Fruit fly (Drosophila melanogaster): Measurements from ENCODE around the gene Hs3st-B.

The Hs3st-B gene

dm6 chrX:19243379-19243834, 5.0 kb upstream of the Hs3st-B start, which contains the start of gene CG7889 (continued):
- TF ChIP-seq CG13424 (tag; optimal IDR thresholded peaks at IDR 0.05) (peak; percentile 54), sob (GFP tag; IDR thresholded peaks at IDR 0.05) (peak; percentile 34; the same call in 1 of the 2 replicates), CG2202 (tag; optimal IDR thresholded peaks at IDR 0.05) (no peak), Pdp1 (GFP tag; optimal IDR thresholded peaks at IDR 0.05) (peak in 1 of 2 experiments; percentile 41), fd96Cb (tag; optimal IDR thresholded peaks at IDR 0.05) (peak; percentile 11), klu (GFP tag; IDR thresholded peaks at IDR 0.05) (peak; percentile 6; the same call in 1 of the 2 replicates), scrt (GFP tag; optimal IDR thresholded peaks at IDR 0.05) (peak; percentile 43), CG8388 (GFP tag; optimal IDR thresholded peaks at IDR 0.05) (no peak), CG4282 (GFP tag; optimal IDR thresholded peaks at IDR 0.05) (no peak), CG18599 (GFP tag; optimal IDR thresholded peaks at IDR 0.05) (peak; percentile 49), gcm (GFP tag; optimal IDR thresholded peaks at IDR 0.05) (no peak), CG10431 (GFP tag; optimal IDR thresholded peaks at IDR 0.05) (no peak), CG14710 (tag; optimal IDR thresholded peaks at IDR 0.05) (peak; percentile 52), kah (GFP tag; optimal IDR thresholded peaks at IDR 0.05) (peak; percentile 99), CG12155 (GFP tag; optimal IDR thresholded peaks at IDR 0.05) (peak; percentile 47), ara (GFP tag; IDR thresholded peaks at IDR 0.05) (no peak), ems (GFP tag; optimal IDR thresholded peaks at IDR 0.05) (no peak), CTCF (GFP tag; optimal IDR thresholded peaks at IDR 0.05) (no peak), CG15514 (GFP tag; optimal IDR thresholded peaks at IDR 0.05) (peak; percentile 15), Med (GFP tag) (peak; percentile 81), grau (tag; optimal IDR thresholded peaks at IDR 0.05) (peak; percentile 18), CG10366 (GFP tag; IDR thresholded peaks at IDR 0.05) (peak; percentile 15; the same call in 1 of the 2 replicates), CG3838 (GFP tag; optimal IDR thresholded peaks at IDR 0.05) (no peak), hth (optimal IDR thresholded peaks at IDR 0.05) (no peak), Rfx (GFP tag; IDR thresholded peaks at IDR 0.05) (peak; percentile 42; the same call in 1 of the 2 replicates), CG14860 (GFP tag; IDR thresholded peaks at IDR 0.05; ENCODE audit: partially characterized antibody) (no peak), Asciz (GFP tag; optimal IDR thresholded peaks at IDR 0.05) (no peak), CG12219 (GFP tag; optimal IDR thresholded peaks at IDR 0.05) (no peak), wek (GFP tag; optimal IDR thresholded peaks at IDR 0.05) (peak; percentile 89), Hmx (GFP tag; optimal IDR thresholded peaks at IDR 0.05) (no peak), shn (GFP tag; optimal IDR thresholded peaks at IDR 0.05) (no peak), CG9609 (GFP tag; optimal IDR thresholded peaks at IDR 0.05) (peak; percentile 8), BtbVII (GFP tag; optimal IDR thresholded peaks at IDR 0.05) (peak; percentile 30), CG8089 (GFP tag; optimal IDR thresholded peaks at IDR 0.05) (no peak), CG11456 (GFP tag; IDR thresholded peaks at IDR 0.05) (no peak), ab (GFP tag; optimal IDR thresholded peaks at IDR 0.05) (no peak), lilli (GFP tag; optimal IDR thresholded peaks at IDR 0.05) (peak; percentile 53), CG7839 (tag; optimal IDR thresholded peaks at IDR 0.05) (peak; percentile 34), chinmo (GFP tag; IDR thresholded peaks at IDR 0.05; ENCODE audit: partially characterized antibody) (no peak), Optix (GFP tag; IDR thresholded peaks at IDR 0.05) (no peak), Ptx1 (GFP tag; IDR thresholded peaks at IDR 0.05) (0 out of 2 replicates have a peak, but pooled peaks have one; percentile 34), CG30020 (tag; optimal IDR thresholded peaks at IDR 0.05) (peak; percentile 39), Sry-δ (GFP tag; optimal IDR thresholded peaks at IDR 0.05) (peak; percentile 3), crol (GFP tag; IDR thresholded peaks at IDR 0.05) (no peak), grn (GFP tag; optimal IDR thresholded peaks at IDR 0.05) (no peak), Atf6 (GFP tag; IDR thresholded peaks at IDR 0.05) (no peak), CG6813 (GFP tag; optimal IDR thresholded peaks at IDR 0.05) (no peak), sd (tag; optimal IDR thresholded peaks at IDR 0.05) (no peak), Fer1 (GFP tag; optimal IDR thresholded peaks at IDR 0.05) (peak; percentile 25), HLH4C (GFP tag; IDR thresholded peaks at IDR 0.05; ENCODE audit: partially characterized antibody) (no peak), zf30C (GFP tag; optimal IDR thresholded peaks at IDR 0.05) (no peak)
